Fruit fly (Drosophila melanogaster): ENCODE measurements around the gene COX7A.

Gene COX7A

dm6 chr3R:8300928-8301752 is 39.7 kb downstream of the COX7A start, which contains the start of the genes CG9626 and mRpL1 (continued):
- TF ChIP-seq aop (GFP tag; IDR thresholded peaks at IDR 0.05) (no peak), tup (GFP tag; optimal IDR thresholded peaks at IDR 0.05) (no peak), CG11093 (GFP tag; IDR thresholded peaks at IDR 0.05) (no peak), tio (GFP tag; optimal IDR thresholded peaks at IDR 0.05) (no peak), CG42726 (GFP tag; IDR thresholded peaks at IDR 0.05; ENCODE audit: partially characterized antibody) (no peak), CG8281 (tag; optimal IDR thresholded peaks at IDR 0.05) (peak; percentile 75), CG17912 (GFP tag; optimal IDR thresholded peaks at IDR 0.05) (peak; percentile 22), btn (GFP tag; optimal IDR thresholded peaks at IDR 0.05) (no peak), CG3995 (GFP tag; optimal IDR thresholded peaks at IDR 0.05) (no peak), Dad (GFP tag; optimal IDR thresholded peaks at IDR 0.05) (peak; percentile 34), dmrt11E (tag; optimal IDR thresholded peaks at IDR 0.05) (peak; percentile 6), CG34422 (GFP tag; IDR thresholded peaks at IDR 0.05) (no peak), CG6765 (GFP tag; optimal IDR thresholded peaks at IDR 0.05) (no peak), tx (GFP tag; optimal IDR thresholded peaks at IDR 0.05) (no peak), CG12236 (GFP tag; optimal IDR thresholded peaks at IDR 0.05) (no peak), ind (GFP tag; optimal IDR thresholded peaks at IDR 0.05) (no peak), CG15479 (GFP tag; optimal IDR thresholded peaks at IDR 0.05) (no peak), Bdp1 (GFP tag; optimal IDR thresholded peaks at IDR 0.05) (no peak), ftz-f1 (GFP tag; optimal IDR thresholded peaks at IDR 0.05) (peak; percentile 94), CG12744 (GFP tag; optimal IDR thresholded peaks at IDR 0.05) (no peak), zfh1 (GFP tag; IDR thresholded peaks at IDR 0.05) (no peak), nerfin-2 (GFP tag; IDR thresholded peaks at IDR 0.05; ENCODE audit: partially characterized antibody) (0 out of 2 replicates have a peak, but pooled peaks have one; percentile 12), MTF-1 (GFP tag; optimal IDR thresholded peaks at IDR 0.05; ENCODE audit: borderline replicate concordance) (no peak), CkIIα-i1 (GFP tag; IDR thresholded peaks at IDR 0.05) (no peak), gcm2 (GFP tag; optimal IDR thresholded peaks at IDR 0.05) (no peak), CG17829 (tag; optimal IDR thresholded peaks at IDR 0.05) (peak; percentile 45), zf30C (GFP tag; optimal IDR thresholded peaks at IDR 0.05) (no peak), cas (GFP tag; IDR thresholded peaks at IDR 0.05) (no peak), Ravus (GFP tag; IDR thresholded peaks at IDR 0.05) (no peak), corto (GFP tag; optimal IDR thresholded peaks at IDR 0.05) (no peak), fd64A (GFP tag; optimal IDR thresholded peaks at IDR 0.05) (no peak), Awh (GFP tag; IDR thresholded peaks at IDR 0.05) (no peak), Fer3 (tag; optimal IDR thresholded peaks at IDR 0.05) (no peak), sens (GFP tag) (peak; percentile 68), Atf6 (GFP tag; IDR thresholded peaks at IDR 0.05) (no peak), D19B (GFP tag; optimal IDR thresholded peaks at IDR 0.05) (no peak), CG7963 (GFP tag; IDR thresholded peaks at IDR 0.05; ENCODE audit: partially characterized antibody) (no peak), Opbp (GFP tag; IDR thresholded peaks at IDR 0.05; ENCODE audit: partially characterized antibody) (peak; percentile 63; the same call in 2 of the 3 replicates), salm (tag; optimal IDR thresholded peaks at IDR 0.05) (no peak), nom (GFP tag; optimal IDR thresholded peaks at IDR 0.05) (no peak), ranshi (GFP tag; IDR thresholded peaks at IDR 0.05) (0 out of 2 replicates have a peak, but pooled peaks have one; percentile 35), CG7987 (GFP tag; optimal IDR thresholded peaks at IDR 0.05) (no peak), hbn (GFP tag; IDR thresholded peaks at IDR 0.05; ENCODE audit: partially characterized antibody) (no peak), da (GFP tag; optimal IDR thresholded peaks at IDR 0.05) (no peak), fd96Cb (tag; optimal IDR thresholded peaks at IDR 0.05) (no peak), CG32772 (GFP tag; IDR thresholded peaks at IDR 0.05) (no peak), CG9817 (tag; optimal IDR thresholded peaks at IDR 0.05) (no peak), Aef1 (GFP tag; IDR thresholded peaks at IDR 0.05) (no peak), CG8388 (GFP tag; optimal IDR thresholded peaks at IDR 0.05) (no peak)
